Fruit fly (Drosophila melanogaster) whole organism, embryonic: Measurements from ENCODE around the gene VhaM9.7-d.
A peak's percentile ranks its signal among the peaks of the same experiment; 100 is the strongest.

ENCODE experiments used
- CG11696 ChIP-seq: fragments of 200-800 bp; sonication (Bioruptor generic); IDR thresholded peaks from 2 replicates; pipeline ENCODE4 v1.3.6; 2022; ENCODE audit warnings: missing biosample characterization, missing genetic modification characterization
- CG12104 ChIP-seq: fragments of 200-800 bp; sonication (Bioruptor generic); optimal IDR thresholded peaks from 3 replicates; lab custom pipeline; 2016; ENCODE audit warnings: missing biosample characterization, missing genetic modification characterization
- CG12942 ChIP-seq: fragments of 200-800 bp; sonication (Bioruptor generic); optimal IDR thresholded peaks from 3 replicates; lab custom pipeline; 2016; ENCODE audit warnings: missing biosample characterization, missing genetic modification characterization
- CG15479 ChIP-seq: fragments of 200-800 bp; sonication (Bioruptor generic); optimal IDR thresholded peaks from 3 replicates; lab custom pipeline; 2019; ENCODE audit warnings: missing biosample characterization, mild to moderate bottlenecking, missing genetic modification characterization, moderate library complexity
- CG15601 ChIP-seq: fragments of 200-800 bp; sonication (Bioruptor generic); optimal IDR thresholded peaks from 3 replicates; lab custom pipeline; 2019; ENCODE audit warnings: missing biosample characterization, mild to moderate bottlenecking, missing genetic modification characterization, moderate library complexity
- CG2129 ChIP-seq: fragments of 200-800 bp; sonication (Bioruptor generic); IDR thresholded peaks from 2 replicates; pipeline ENCODE4 v1.3.6; 2022; ENCODE audit warnings: missing biosample characterization, missing genetic modification characterization; ENCODE audit not compliant: partially characterized antibody
- CG2199 ChIP-seq: fragments of 200-800 bp; sonication (Bioruptor generic); IDR thresholded peaks from 3 replicates; pipeline ENCODE4 v1.3.6; 2022; ENCODE audit warnings: missing biosample characterization, missing genetic modification characterization
- CG2678 ChIP-seq: fragments of 200-800 bp; sonication (Bioruptor generic); optimal IDR thresholded peaks from 3 replicates; lab custom pipeline; 2019; ENCODE audit warnings: missing biosample characterization, mild to moderate bottlenecking, missing genetic modification characterization, moderate library complexity
- CG43689 ChIP-seq: fragments of 200-800 bp; sonication (Bioruptor generic); IDR thresholded peaks from 2 replicates; pipeline ENCODE4 v1.3.6; 2022; ENCODE audit warnings: missing biosample characterization, missing genetic modification characterization
- CG4404 ChIP-seq: fragments of 200-800 bp; sonication (Bioruptor generic); IDR thresholded peaks from 2 replicates; pipeline ENCODE4 v1.3.6; 2022; ENCODE audit warnings: missing biosample characterization, missing genetic modification characterization
- CG4617 ChIP-seq: fragments of 200-800 bp; sonication (Bioruptor generic); optimal IDR thresholded peaks from 3 replicates; lab custom pipeline; 2016; ENCODE audit warnings: missing biosample characterization, missing genetic modification characterization, borderline replicate concordance
- CG5180 ChIP-seq: fragments of 200-800 bp; sonication (Bioruptor generic); optimal IDR thresholded peaks from 3 replicates; lab custom pipeline; 2017; ENCODE audit warnings: missing biosample characterization, missing genetic modification characterization, mild to moderate bottlenecking, moderate library complexity, missing genetic modification reagents
- CG9817 ChIP-seq: fragments of 200-800 bp; sonication (Bioruptor generic); optimal IDR thresholded peaks from 2 replicates; lab custom pipeline; 2018; ENCODE audit warnings: missing biosample characterization, mild to moderate bottlenecking, missing genetic modification characterization, moderate library complexity
- Chrac-16 ChIP-seq: fragments of 200-800 bp; sonication (Bioruptor generic); optimal IDR thresholded peaks from 3 replicates; lab custom pipeline; 2016; ENCODE audit warnings: missing biosample characterization, missing genetic modification characterization
- D ChIP-seq, 2 experiments: fragments of 200-800 bp in 1 of 2; fragments of >200 bp in 1 of 2; sonication (Bioruptor generic) in 1 of 2; optimal IDR thresholded peaks; 2 replicates in 1 of 2; 3 replicates in 1 of 2; lab custom pipeline; 2017; ENCODE audit warnings: mild to moderate bottlenecking in 1 of 2, missing biosample characterization in 1 of 2, missing genetic modification characterization in 1 of 2, missing genetic modification reagents in 1 of 2
- Dbx ChIP-seq: fragments of 200-800 bp; sonication (Bioruptor generic); IDR thresholded peaks from 3 replicates; pipeline ENCODE4 v1.3.6; 2022; ENCODE audit warnings: missing biosample characterization, missing genetic modification characterization
- Fer3 ChIP-seq: fragments of 200-800 bp; sonication (Bioruptor generic); optimal IDR thresholded peaks from 2 replicates; lab custom pipeline; 2018; ENCODE audit warnings: missing biosample characterization, mild to moderate bottlenecking, missing genetic modification characterization, moderate library complexity
- HHEX ChIP-seq: fragments of 200-800 bp; sonication (Bioruptor generic); optimal IDR thresholded peaks from 3 replicates; lab custom pipeline; 2017; ENCODE audit warnings: missing biosample characterization, mild to moderate bottlenecking, missing genetic modification characterization, missing genetic modification reagents
- HLH4C ChIP-seq: fragments of 200-800 bp; sonication (Bioruptor generic); IDR thresholded peaks from 3 replicates; pipeline ENCODE4 v1.3.6; 2022; ENCODE audit warnings: missing biosample characterization, missing genetic modification characterization; ENCODE audit not compliant: partially characterized antibody
- HmgD ChIP-seq: fragments of 200-800 bp; sonication (Bioruptor generic); optimal IDR thresholded peaks from 3 replicates; lab custom pipeline; 2016; ENCODE audit warnings: missing biosample characterization, missing genetic modification characterization
- Jarid2 ChIP-seq: fragments of 200-800 bp; sonication (Bioruptor generic); optimal IDR thresholded peaks from 3 replicates; lab custom pipeline; 2017; ENCODE audit warnings: mild to moderate bottlenecking, missing biosample characterization, missing genetic modification reagents, missing genetic modification characterization
- Lhr ChIP-seq: fragments of 200-800 bp; sonication (Bioruptor generic); optimal IDR thresholded peaks from 3 replicates; lab custom pipeline; 2017; ENCODE audit warnings: mild to moderate bottlenecking, missing biosample characterization, missing genetic modification reagents, missing genetic modification characterization
- Neu2 ChIP-seq: fragments of 200-800 bp; sonication (Bioruptor generic); optimal IDR thresholded peaks from 3 replicates; lab custom pipeline; 2016; ENCODE audit warnings: missing biosample characterization, missing genetic modification characterization, borderline replicate concordance
- Rx ChIP-seq: fragments of 200-800 bp; sonication (Bioruptor generic); IDR thresholded peaks from 2 replicates; pipeline ENCODE4 v1.3.6; 2022; ENCODE audit warnings: missing biosample characterization, missing genetic modification characterization
- Sry-δ ChIP-seq: fragments of 200-800 bp; sonication (Bioruptor generic); optimal IDR thresholded peaks from 2 replicates; lab custom pipeline; 2016; ENCODE audit warnings: missing biosample characterization, missing genetic modification characterization
- Tbp ChIP-seq: fragments of >200 bp; optimal IDR thresholded peaks from 2 replicates; lab custom pipeline; 2018; ENCODE audit warnings: missing biosample characterization, missing genetic modification characterization
- Usf ChIP-seq: fragments of 200-800 bp; sonication (Bioruptor generic); optimal IDR thresholded peaks from 2 replicates; lab custom pipeline; 2017; ENCODE audit warnings: missing genotype, missing biosample characterization, missing genetic modification characterization
- ac ChIP-seq: fragments of 200-800 bp; sonication (Bioruptor generic); optimal IDR thresholded peaks from 3 replicates; lab custom pipeline; 2017; ENCODE audit warnings: missing biosample characterization, mild to moderate bottlenecking, missing genetic modification characterization
- ara ChIP-seq: fragments of 200-800 bp; sonication (Bioruptor generic); IDR thresholded peaks from 2 replicates; pipeline ENCODE4 v1.3.6; 2022; ENCODE audit warnings: missing biosample characterization, missing genetic modification characterization
- ase ChIP-seq: fragments of 200-800 bp; sonication (Bioruptor generic); IDR thresholded peaks from 3 replicates; pipeline ENCODE4 v1.3.6; 2022; ENCODE audit warnings: missing biosample characterization, missing genetic modification characterization
- bcd ChIP-seq: fragments of 200-800 bp; sonication (Bioruptor generic); optimal IDR thresholded peaks from 2 replicates; lab custom pipeline; 2017; ENCODE audit warnings: missing biosample characterization, mild to moderate bottlenecking, missing genetic modification characterization
- cad ChIP-seq: fragments of >200 bp; optimal IDR thresholded peaks from 2 replicates; lab custom pipeline; 2017; ENCODE audit warnings: missing biosample characterization, missing genetic modification characterization
- dysf ChIP-seq: fragments of 200-800 bp; sonication (Bioruptor generic); IDR thresholded peaks from 3 replicates; pipeline ENCODE4 v1.3.6; 2022; ENCODE audit warnings: missing biosample characterization, missing genetic modification characterization
- eyg ChIP-seq: fragments of 200-800 bp; sonication (Bioruptor generic); optimal IDR thresholded peaks from 3 replicates; lab custom pipeline; 2016; ENCODE audit warnings: missing biosample characterization, missing genetic modification characterization
- fd96Cb ChIP-seq: fragments of 200-800 bp; sonication (Bioruptor generic); optimal IDR thresholded peaks from 2 replicates; lab custom pipeline; 2018; ENCODE audit warnings: missing biosample characterization, mild to moderate bottlenecking, missing genetic modification characterization, moderate library complexity
- grn ChIP-seq: fragments of 200-800 bp; sonication (Bioruptor generic); optimal IDR thresholded peaks from 3 replicates; lab custom pipeline; 2017; ENCODE audit warnings: missing biosample characterization, missing genetic modification characterization
- jigr1 ChIP-seq: fragments of 200-800 bp; sonication (Bioruptor generic); IDR thresholded peaks from 3 replicates; pipeline ENCODE4 v1.3.6; 2022; ENCODE audit warnings: missing biosample characterization, missing genetic modification characterization
- lola ChIP-seq, 3 experiments: fragments of >200 bp in 2 of 3; fragments of 200-800 bp in 1 of 3; sonication (Bioruptor generic) in 1 of 3; optimal IDR thresholded peaks; 2 replicates each; lab custom pipeline; 2017 to 2019; ENCODE audit warnings: missing biosample characterization in 3 of 3, missing genetic modification characterization in 3 of 3, mild to moderate bottlenecking in 1 of 3, moderate library complexity in 1 of 3
- org-1 ChIP-seq: fragments of 200-800 bp; sonication (Bioruptor generic); optimal IDR thresholded peaks from 2 replicates; lab custom pipeline; 2017; ENCODE audit warnings: missing biosample characterization, missing genetic modification characterization
- p53 ChIP-seq: fragments of 200-800 bp; sonication (Bioruptor generic); optimal IDR thresholded peaks from 2 replicates; lab custom pipeline; 2016; ENCODE audit warnings: missing biosample characterization, missing genetic modification characterization
- pan ChIP-seq, 4 experiments: fragments of >200 bp in 3 of 4; fragments of 200-800 bp in 1 of 4; sonication (Bioruptor generic) in 1 of 4; optimal IDR thresholded peaks in 3 of 4; IDR thresholded peaks in 1 of 4; 2 replicates each; pipeline versions ENCODE4 v1.3.6 to Lab custom; 2017 to 2022; ENCODE audit warnings: missing biosample characterization in 2 of 4, missing genetic modification characterization in 2 of 4, mixed read lengths in 1 of 4
- prd ChIP-seq, 3 experiments: fragments of >200 bp in 2 of 3; fragments of 200-800 bp in 1 of 3; sonication (Bioruptor generic) in 1 of 3; optimal IDR thresholded peaks in 2 of 3; IDR thresholded peaks in 1 of 3; 2 replicates in 2 of 3; 3 replicates in 1 of 3; pipeline versions ENCODE4 v1.3.6 to Lab custom; 2017 to 2022; ENCODE audit warnings: missing biosample characterization in 1 of 3, missing genetic modification characterization in 1 of 3
- sens ChIP-seq: fragments of 200-800 bp; sonication (Bioruptor generic); peaks from one replicate; lab custom pipeline; 2016; ENCODE audit warnings: missing biosample characterization, missing genetic modification characterization
- twi ChIP-seq: fragments of 200-800 bp; optimal IDR thresholded peaks from 2 replicates; lab custom pipeline; 2019; ENCODE audit warnings: missing biosample characterization, mild to moderate bottlenecking, missing genetic modification characterization, moderate library complexity
- vvl ChIP-seq: fragments of 200-800 bp; sonication (Bioruptor generic); IDR thresholded peaks from 2 replicates; pipeline ENCODE4 v1.3.6; 2022; ENCODE audit warnings: missing biosample characterization, missing genetic modification characterization
- zen ChIP-seq: fragments of 200-800 bp; sonication (Bioruptor generic); optimal IDR thresholded peaks from 3 replicates; lab custom pipeline; 2018; ENCODE audit warnings: missing biosample characterization, mild to moderate bottlenecking, missing genetic modification characterization, moderate library complexity

Gene VhaM9.7-d

DNA sequence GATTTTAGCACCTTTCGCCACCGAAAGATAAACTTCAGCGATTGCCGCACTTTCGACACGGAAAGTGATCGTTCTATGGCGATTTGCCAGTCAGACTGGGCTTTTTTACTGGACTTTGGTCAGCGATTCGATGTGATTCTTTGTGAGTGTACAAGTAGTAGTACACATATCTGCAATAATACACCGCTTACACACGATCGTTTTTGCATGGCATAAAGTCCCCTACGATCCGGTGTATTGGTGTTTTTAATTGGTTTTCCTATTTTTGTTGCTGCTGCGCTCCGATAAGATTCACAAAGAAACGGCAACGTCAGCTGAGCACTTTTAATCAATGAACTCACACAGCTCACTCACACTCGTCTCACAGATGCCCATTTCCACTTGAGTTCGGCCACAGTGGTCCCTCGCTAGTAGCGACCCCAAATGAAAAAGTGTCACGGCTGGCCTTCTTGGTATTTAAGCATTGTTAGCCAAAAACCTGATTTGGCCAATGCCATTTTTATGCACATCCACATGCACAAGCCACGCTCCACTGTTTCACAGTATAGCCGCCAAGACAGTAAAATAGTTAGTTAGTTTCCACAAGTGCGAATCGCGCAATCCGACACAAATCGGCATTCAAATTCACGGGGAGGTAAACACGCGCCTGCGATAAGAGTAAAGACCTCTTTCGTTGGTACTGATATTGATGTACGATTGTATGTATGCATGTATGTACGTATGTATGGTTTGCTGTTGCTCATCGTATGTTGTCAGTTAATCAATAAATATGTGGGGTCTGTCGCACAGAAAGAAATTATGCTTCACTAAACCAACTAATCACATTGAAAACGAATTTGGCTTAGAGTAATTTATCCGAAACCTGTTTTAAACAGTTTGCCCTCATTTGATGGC, 11.4 kb downstream of the VhaM9.7-d start (continued):
- TF ChIP-seq zen (tag; lab: Kevin White, UChicago), result peak; percentile 57
- no peak for TF ChIP-seq prd (optimal IDR thresholded peaks at IDR 0.05; lab: Kevin White, UChicago)
- TF ChIP-seq prd (GFP tag; IDR thresholded peaks at IDR 0.05; lab: Robert Waterston, UW), result peak; percentile 97
- peak; percentile 69 for TF ChIP-seq CG12104 (GFP tag; lab: Kevin White, UChicago)
- peak; percentile 97 for TF ChIP-seq dysf (GFP tag; lab: Robert Waterston, UW)
- peak; percentile 83 for TF ChIP-seq p53 (GFP tag; lab: Kevin White, UChicago)
- TF ChIP-seq jigr1 (GFP tag; lab: Robert Waterston, UW), result peak; percentile 81; the same call in 1 of the 3 replicates
- peak; percentile 48 for TF ChIP-seq Neu2 (GFP tag; lab: Kevin White, UChicago)
- peak; percentile 97 for TF ChIP-seq vvl
- TF ChIP-seq Lhr (GFP tag; lab: Kevin White, UChicago), result peak; percentile 28
- peak; percentile 95 for TF ChIP-seq Fer3 (tag; lab: Kevin White, UChicago)
- TF ChIP-seq bcd (GFP tag; lab: Kevin White, UChicago), result peak; percentile 93
- TF ChIP-seq Rx (GFP tag; lab: Robert Waterston, UW), result peak; percentile 96
- TF ChIP-seq grn (GFP tag; lab: Kevin White, UChicago), result peak; percentile 76
- peak; percentile 93 for TF ChIP-seq Chrac-16 (GFP tag; lab: Kevin White, UChicago)
- TF ChIP-seq HmgD (GFP tag; lab: Kevin White, UChicago), result peak; percentile 88
- peak; percentile 96 for TF ChIP-seq CG9817
- TF ChIP-seq HHEX (GFP tag; lab: Kevin White, UChicago), result peak; percentile 92
- TF ChIP-seq Jarid2 (GFP tag; lab: Kevin White, UChicago), result peak; percentile 70
- peak; percentile 65 for TF ChIP-seq fd96Cb (tag; lab: Kevin White, UChicago)
- TF ChIP-seq cad (GFP tag; lab: Kevin White, UChicago), result no peak
- TF ChIP-seq pan (optimal IDR thresholded peaks at IDR 0.05; lab: Kevin White, UChicago), result no peak
- peak in 1 of 2 experiments; percentile 96 for TF ChIP-seq pan (GFP tag; optimal IDR thresholded peaks at IDR 0.05 in 1 of 2, IDR thresholded peaks at IDR 0.05 in 1 of 2)
- peak; percentile 70 for TF ChIP-seq CG5180 (GFP tag; lab: Kevin White, UChicago)
- TF ChIP-seq lola (GFP tag; optimal IDR thresholded peaks at IDR 0.05; lab: Kevin White, UChicago), result peak in 1 of 3 experiments; percentile 35
- TF ChIP-seq CG4617, result peak; percentile 82
- peak; percentile 92 for TF ChIP-seq CG12942 (GFP tag; lab: Kevin White, UChicago)
- TF ChIP-seq eyg (GFP tag; lab: Kevin White, UChicago), result peak; percentile 93
- peak; percentile 56 for TF ChIP-seq Sry-δ (GFP tag; lab: Kevin White, UChicago)
- no peak for TF ChIP-seq Tbp (GFP tag; lab: Kevin White, UChicago)
- peak; percentile 92 for TF ChIP-seq ara (GFP tag; lab: Robert Waterston, UW)
- TF ChIP-seq D (optimal IDR thresholded peaks at IDR 0.05; lab: Kevin White, UChicago), result no peak
- TF ChIP-seq D (GFP tag; optimal IDR thresholded peaks at IDR 0.05; lab: Kevin White, UChicago), result peak; percentile 45
- TF ChIP-seq ase (GFP tag; lab: Robert Waterston, UW), result peak; percentile 89; the same call in 2 of the 3 replicates
- TF ChIP-seq CG15479 (GFP tag; lab: Kevin White, UChicago), result peak; percentile 78
- peak; percentile 95 for TF ChIP-seq org-1 (GFP tag; lab: Kevin White, UChicago)
- TF ChIP-seq HLH4C, result no peak
- peak; percentile 42 for TF ChIP-seq CG15601 (tag; lab: Kevin White, UChicago)
- peak; percentile 95 for TF ChIP-seq CG4404 (GFP tag; lab: Robert Waterston, UW)
- TF ChIP-seq twi (tag; lab: Kevin White, UChicago), result peak; percentile 59
- TF ChIP-seq CG2678 (tag; lab: Kevin White, UChicago), result peak; percentile 95
- peak; percentile 93 for TF ChIP-seq sens (GFP tag; lab: Kevin White, UChicago)
- peak; percentile 91 for TF ChIP-seq CG43689 (GFP tag; lab: Robert Waterston, UW)
- TF ChIP-seq CG2199 (GFP tag; lab: Robert Waterston, UW), result peak; percentile 93
- TF ChIP-seq Dbx (GFP tag; lab: Robert Waterston, UW), result peak; percentile 98
- no peak for TF ChIP-seq CG2129
- peak; percentile 92 for TF ChIP-seq Usf (GFP tag; lab: Kevin White, UChicago)
- TF ChIP-seq ac (GFP tag; lab: Kevin White, UChicago), result peak; percentile 10
- peak; percentile 86 for TF ChIP-seq CG11696 (GFP tag; lab: Robert Waterston, UW)
